Worm (Caenorhabditis elegans): Measurements from ENCODE around the gene gei-3.

Gene gei-3

ce11 chrX:12808085-12808922 is 5.1 kb downstream of the gei-3 start, which contains the start of gene nhr-27:
TSS of gene nhr-27 (minus strand) at chrX:12808318.
- TF ChIP-seq cog-1 (tag; optimal IDR thresholded peaks at IDR 0.05) (no peak), ztf-23 (GFP tag; IDR thresholded peaks at IDR 0.05) (no peak), tab-1 (GFP tag; IDR thresholded peaks at IDR 0.05) (no peak), T22C8.4 (GFP tag; IDR thresholded peaks at IDR 0.05) (no peak), ztf-29 (GFP tag; IDR thresholded peaks at IDR 0.05) (no peak), ref-1 (GFP tag; conservative IDR thresholded peaks at IDR 0.05) (no peak), med-1 (GFP tag; optimal IDR thresholded peaks at IDR 0.05; ENCODE audit: insufficient read depth) (no peak), flt-1 (GFP tag; IDR thresholded peaks at IDR 0.05) (no peak), klf-2 (GFP tag; conservative IDR thresholded peaks at IDR 0.05) (no peak)

DNA sequence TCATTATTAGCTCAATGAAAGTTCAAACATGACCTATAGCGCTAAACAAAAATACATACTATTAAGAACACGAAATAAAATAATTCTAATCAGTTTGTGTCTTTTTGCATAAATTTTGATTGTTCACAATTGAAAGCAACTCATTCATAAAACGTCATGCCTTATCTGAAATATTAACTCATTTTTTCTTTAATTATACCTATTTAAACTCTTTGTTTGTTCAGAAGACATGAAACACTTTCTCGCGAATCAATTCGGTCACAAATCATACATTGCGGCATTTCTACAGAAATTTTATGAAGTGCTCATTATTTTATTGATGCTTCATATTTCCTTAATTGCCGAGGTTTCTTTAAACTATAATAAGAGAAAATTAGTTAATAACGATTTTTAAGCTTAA is 6.5 kb downstream of the gei-3 start:
- TF ChIP-seq tab-1 (GFP tag; IDR thresholded peaks at IDR 0.05) (no peak), ztf-23 (GFP tag; IDR thresholded peaks at IDR 0.05) (no peak), ref-1 (GFP tag; conservative IDR thresholded peaks at IDR 0.05) (no peak), flt-1 (GFP tag; IDR thresholded peaks at IDR 0.05) (no peak), med-1 (GFP tag; optimal IDR thresholded peaks at IDR 0.05; ENCODE audit: insufficient read depth) (no peak), cog-1 (tag; optimal IDR thresholded peaks at IDR 0.05) (no peak), ztf-29 (GFP tag; IDR thresholded peaks at IDR 0.05) (no peak), klf-2 (GFP tag; conservative IDR thresholded peaks at IDR 0.05) (no peak), T22C8.4 (GFP tag; IDR thresholded peaks at IDR 0.05) (no peak)

DNA sequence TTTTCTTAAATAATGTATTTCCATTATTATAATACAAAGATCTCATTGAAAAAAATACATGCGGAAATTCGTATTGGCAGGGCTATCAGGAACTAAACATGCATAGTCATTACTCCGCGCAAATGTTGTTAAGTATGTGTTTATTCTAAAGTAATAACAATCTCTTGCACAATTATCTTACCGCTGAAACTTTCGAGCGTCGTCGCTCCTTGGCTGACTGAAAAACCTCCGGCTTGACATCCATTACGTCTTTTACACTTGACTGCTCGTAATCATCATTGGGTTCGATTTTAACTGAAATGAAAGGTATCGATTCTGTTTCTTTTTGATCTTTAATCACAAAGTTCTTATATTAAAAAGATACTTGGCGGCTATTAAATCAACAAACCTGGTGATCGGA is 13.6 kb downstream of the gei-3 start:
- no peak for TF ChIP-seq med-1 (GFP tag; optimal IDR thresholded peaks at IDR 0.05; ENCODE audit: insufficient read depth)
- no peak for TF ChIP-seq ztf-23 (GFP tag; IDR thresholded peaks at IDR 0.05)
- no peak for TF ChIP-seq cog-1 (tag; optimal IDR thresholded peaks at IDR 0.05)
- no peak for TF ChIP-seq ref-1 (GFP tag; conservative IDR thresholded peaks at IDR 0.05)
- no peak for TF ChIP-seq tab-1 (GFP tag; IDR thresholded peaks at IDR 0.05)
- no peak for TF ChIP-seq klf-2 (GFP tag; conservative IDR thresholded peaks at IDR 0.05)
- TF ChIP-seq T22C8.4 (GFP tag; IDR thresholded peaks at IDR 0.05), result no peak

DNA sequence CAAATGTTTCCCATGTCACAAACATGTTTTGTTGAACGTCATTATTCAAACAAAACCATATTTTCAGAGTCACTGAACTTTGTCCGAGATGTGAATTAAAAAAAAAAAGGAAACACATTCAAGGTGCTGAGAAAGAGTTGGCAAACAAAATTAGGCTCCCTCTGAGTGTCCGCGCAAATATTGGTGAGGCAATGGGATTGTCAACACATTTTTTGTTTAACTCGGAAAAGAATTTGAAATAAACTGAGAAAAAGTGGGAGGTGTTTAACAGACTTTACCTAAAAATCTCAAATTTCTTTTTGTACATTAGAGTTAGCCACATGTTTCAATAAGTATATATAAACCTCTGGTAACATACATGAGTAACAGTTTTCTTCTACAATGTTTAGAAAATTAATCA is 19.6 kb downstream of the gei-3 start, which contains the start of gene abf-6:
TSS of gene abf-6 (plus strand) at position 323 of the 400 bp plus-strand sequence.
- TF ChIP-seq flt-1 (GFP tag; IDR thresholded peaks at IDR 0.05) (no peak), ref-1 (GFP tag; conservative IDR thresholded peaks at IDR 0.05) (no peak), med-1 (GFP tag; optimal IDR thresholded peaks at IDR 0.05; ENCODE audit: insufficient read depth) (no peak), ztf-29 (GFP tag; IDR thresholded peaks at IDR 0.05) (no peak), cog-1 (tag; optimal IDR thresholded peaks at IDR 0.05) (no peak), klf-2 (GFP tag; conservative IDR thresholded peaks at IDR 0.05) (no peak), T22C8.4 (GFP tag; IDR thresholded peaks at IDR 0.05) (no peak), tab-1 (GFP tag; IDR thresholded peaks at IDR 0.05) (no peak), ztf-23 (GFP tag; IDR thresholded peaks at IDR 0.05) (no peak)

DNA sequence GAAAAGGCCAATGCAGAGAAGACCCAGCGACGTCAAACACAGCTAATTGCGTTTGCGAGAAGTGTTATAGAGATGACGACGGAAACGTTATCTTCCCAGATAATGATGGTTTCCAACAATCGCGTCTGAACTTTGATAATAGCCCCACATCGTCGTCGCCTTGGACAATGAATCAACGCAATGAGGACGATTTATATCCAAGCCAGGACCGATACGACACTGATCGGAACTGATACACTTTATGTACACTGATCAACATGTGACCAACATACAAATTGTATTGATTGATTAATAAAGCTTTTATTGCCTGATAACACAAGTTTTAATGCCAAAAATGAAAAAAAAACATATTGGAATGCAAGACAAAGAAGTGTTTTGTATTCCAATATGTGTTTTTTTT is 20.4 kb downstream of the gei-3 start:
- no peak for TF ChIP-seq med-1 (GFP tag; optimal IDR thresholded peaks at IDR 0.05; ENCODE audit: insufficient read depth)
- TF ChIP-seq cog-1 (tag; optimal IDR thresholded peaks at IDR 0.05), result no peak
- TF ChIP-seq ztf-29 (GFP tag; IDR thresholded peaks at IDR 0.05), result no peak
- no peak for TF ChIP-seq ztf-23 (GFP tag; IDR thresholded peaks at IDR 0.05)
- no peak for TF ChIP-seq ref-1 (GFP tag; conservative IDR thresholded peaks at IDR 0.05)
- no peak for TF ChIP-seq tab-1 (GFP tag; IDR thresholded peaks at IDR 0.05)
- no peak for TF ChIP-seq klf-2 (GFP tag; conservative IDR thresholded peaks at IDR 0.05)
- TF ChIP-seq T22C8.4 (GFP tag; IDR thresholded peaks at IDR 0.05), result no peak
- no peak for TF ChIP-seq flt-1 (GFP tag; IDR thresholded peaks at IDR 0.05)

DNA sequence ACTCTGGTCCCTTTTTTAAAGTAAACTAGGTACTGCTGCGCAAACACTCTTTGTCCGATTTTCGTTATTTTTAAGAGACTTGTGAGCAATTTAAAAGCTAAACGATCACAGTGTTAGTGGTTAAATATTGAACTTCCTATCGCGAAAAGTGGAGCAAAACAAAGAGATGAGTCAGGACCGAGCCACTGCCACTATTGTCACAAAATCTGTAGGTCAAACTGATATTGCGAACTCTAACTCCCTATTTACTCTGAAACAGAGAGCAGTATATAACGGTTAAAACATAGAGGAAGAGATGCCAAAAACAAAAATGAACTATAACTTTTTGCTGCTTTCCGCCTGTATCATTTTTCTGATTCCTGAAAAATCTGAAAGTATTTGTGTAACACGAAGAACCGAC is 20.9 kb downstream of the gei-3 start, which contains the start of gene abf-5:
TSS of gene abf-5 (plus strand) at position 301 of the 400 bp plus-strand sequence.
- no peak for TF ChIP-seq T22C8.4 (GFP tag; IDR thresholded peaks at IDR 0.05)
- no peak for TF ChIP-seq ztf-23 (GFP tag; IDR thresholded peaks at IDR 0.05)
- TF ChIP-seq klf-2 (GFP tag; conservative IDR thresholded peaks at IDR 0.05), result no peak
- no peak for TF ChIP-seq cog-1 (tag; optimal IDR thresholded peaks at IDR 0.05)
- no peak for TF ChIP-seq tab-1 (GFP tag; IDR thresholded peaks at IDR 0.05)
- no peak for TF ChIP-seq ztf-29 (GFP tag; IDR thresholded peaks at IDR 0.05)
- TF ChIP-seq flt-1 (GFP tag; IDR thresholded peaks at IDR 0.05), result no peak
- no peak for TF ChIP-seq med-1 (GFP tag; optimal IDR thresholded peaks at IDR 0.05; ENCODE audit: insufficient read depth)
- TF ChIP-seq ref-1 (GFP tag; conservative IDR thresholded peaks at IDR 0.05), result no peak

DNA sequence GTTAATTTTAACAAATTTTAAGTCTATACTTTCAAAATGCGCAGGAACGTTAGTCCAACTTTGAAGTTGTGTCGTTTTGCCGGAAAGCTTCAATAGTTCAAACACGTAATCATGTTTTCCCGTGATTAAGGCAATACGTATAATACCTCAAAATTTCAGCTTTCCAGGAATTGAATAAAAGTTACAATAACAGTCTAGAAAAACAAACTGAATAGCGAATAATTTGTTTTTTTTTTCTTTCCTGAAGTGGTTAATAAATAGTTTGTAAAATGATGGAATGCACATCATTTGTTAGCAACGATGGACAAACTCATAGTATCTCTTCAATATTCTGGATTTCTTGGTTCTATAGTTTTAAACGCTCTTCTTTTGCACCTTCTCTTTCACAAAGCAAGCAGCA is 23.4 kb downstream of the gei-3 start, which contains the start of gene str-123:
TSS of gene str-123 (plus strand) at position 301 of the 400 bp plus-strand sequence.
- no peak for TF ChIP-seq ref-1 (GFP tag; conservative IDR thresholded peaks at IDR 0.05)
- TF ChIP-seq tab-1 (GFP tag; IDR thresholded peaks at IDR 0.05), result no peak
- TF ChIP-seq klf-2 (GFP tag; conservative IDR thresholded peaks at IDR 0.05), result no peak
- TF ChIP-seq cog-1 (tag; optimal IDR thresholded peaks at IDR 0.05), result no peak
- no peak for TF ChIP-seq med-1 (GFP tag; optimal IDR thresholded peaks at IDR 0.05; ENCODE audit: insufficient read depth)
- no peak for TF ChIP-seq T22C8.4 (GFP tag; IDR thresholded peaks at IDR 0.05)
- no peak for TF ChIP-seq ztf-29 (GFP tag; IDR thresholded peaks at IDR 0.05)
- TF ChIP-seq flt-1 (GFP tag; IDR thresholded peaks at IDR 0.05), result no peak
- no peak for TF ChIP-seq ztf-23 (GFP tag; IDR thresholded peaks at IDR 0.05)

- TF ChIP-seq ztf-23 (GFP tag; IDR thresholded peaks at IDR 0.05) (no peak), flt-1 (GFP tag; IDR thresholded peaks at IDR 0.05) (no peak), T22C8.4 (GFP tag; IDR thresholded peaks at IDR 0.05) (no peak), med-1 (GFP tag; optimal IDR thresholded peaks at IDR 0.05; ENCODE audit: insufficient read depth) (no peak), klf-2 (GFP tag; conservative IDR thresholded peaks at IDR 0.05) (no peak), cog-1 (tag; optimal IDR thresholded peaks at IDR 0.05) (no peak), ref-1 (GFP tag; conservative IDR thresholded peaks at IDR 0.05) (no peak), ztf-29 (GFP tag; IDR thresholded peaks at IDR 0.05) (no peak), tab-1 (GFP tag; IDR thresholded peaks at IDR 0.05) (no peak)
These were observed 25.8 kb downstream of the gei-3 start, which contains the start of gene str-124 for ce11 chrX:12787624-12788023. TSS of gene str-124 (plus strand) at chrX:12787924.
